Worm (Caenorhabditis elegans) whole organism, L2 larva: ENCODE results near the gene R13A1.1.

Source experiments
- C34F6.9 ChIP-seq: fragments of 150-350 bp; optimal IDR thresholded peaks from 2 replicates; lab custom pipeline; 2014; ENCODE audit warnings: missing biosample characterization, missing genetic modification characterization
- F13H6.1 ChIP-seq: sonication (generic microtip); optimal IDR thresholded peaks from 2 replicates; lab custom pipeline; 2016; ENCODE audit warnings: missing genetic modification characterization, missing compliant biosample characterization
- Y55F3AM.14 ChIP-seq: fragments of 200-800 bp; sonication (Bioruptor generic); optimal IDR thresholded peaks from 2 replicates; lab custom pipeline; 2018; ENCODE audit warnings: mild to moderate bottlenecking, missing genetic modification characterization, missing compliant biosample characterization
- ZK546.5 ChIP-seq: sonication (generic microtip); optimal IDR thresholded peaks from 2 replicates; lab custom pipeline; 2017; ENCODE audit warnings: missing biosample characterization, missing genetic modification characterization
- aly-2 ChIP-seq: fragments of 150-350 bp; optimal IDR thresholded peaks from 2 replicates; lab custom pipeline; 2014; ENCODE audit warnings: missing biosample characterization, missing genetic modification characterization
- ama-1 ChIP-seq: fragments of 150-350 bp; optimal IDR thresholded peaks from 2 replicates; lab custom pipeline; 2018; ENCODE audit warnings: inconsistent platforms
- blmp-1 ChIP-seq: sonication (generic microtip); optimal IDR thresholded peaks from 2 replicates; lab custom pipeline; 2017; ENCODE audit warnings: missing genetic modification characterization, mild to moderate bottlenecking, missing compliant biosample characterization, antibody characterized with exemption, moderate library complexity; ENCODE audit not compliant: insufficient read depth
- ceh-16 ChIP-seq: fragments of 150-350 bp; optimal IDR thresholded peaks from 2 replicates; lab custom pipeline; 2014; ENCODE audit warnings: missing biosample characterization, missing genetic modification characterization
- crh-2 ChIP-seq: sonication (generic microtip); optimal IDR thresholded peaks from 2 replicates; lab custom pipeline; 2017; ENCODE audit warnings: missing biosample characterization, missing genetic modification characterization
- dmd-4 ChIP-seq: sonication (generic microtip); optimal IDR thresholded peaks from 2 replicates; lab custom pipeline; 2017; ENCODE audit warnings: missing biosample characterization, missing genetic modification characterization
- elt-3 ChIP-seq: sonication (generic microtip); optimal IDR thresholded peaks from 2 replicates; lab custom pipeline; 2017; ENCODE audit warnings: missing biosample characterization, missing genetic modification characterization
- fos-1 ChIP-seq: fragments of 150-350 bp; optimal IDR thresholded peaks from 2 replicates; lab custom pipeline; 2014; ENCODE audit warnings: missing biosample characterization, missing genetic modification characterization
- lin-39 ChIP-seq: fragments of 150-350 bp; optimal IDR thresholded peaks from 2 replicates; lab custom pipeline; 2014; ENCODE audit warnings: missing biosample characterization, missing genetic modification reagents, missing genetic modification characterization
- lsy-2 ChIP-seq, 2 experiments: fragments of 150-350 bp in 1 of 2; sonication (generic microtip) in 1 of 2; optimal IDR thresholded peaks; 2 replicates each; lab custom pipeline; 2014 to 2017; ENCODE audit warnings: missing biosample characterization in 2 of 2, missing genetic modification characterization in 2 of 2
- nhr-12 ChIP-seq: fragments of 150-350 bp; optimal IDR thresholded peaks from 2 replicates; lab custom pipeline; 2014; ENCODE audit warnings: missing biosample characterization, missing genetic modification characterization
- nhr-129 ChIP-seq: fragments of 150-350 bp; optimal IDR thresholded peaks from 2 replicates; lab custom pipeline; 2014; ENCODE audit warnings: missing biosample characterization, missing genetic modification characterization
- nhr-21 ChIP-seq: fragments of 150-350 bp; optimal IDR thresholded peaks from 2 replicates; lab custom pipeline; 2014; ENCODE audit warnings: missing biosample characterization, missing genetic modification characterization
- nhr-25 ChIP-seq: fragments of 150-350 bp; sonication (generic microtip); optimal IDR thresholded peaks from 3 replicates; lab custom pipeline; 2014; ENCODE audit warnings: missing biosample characterization, missing genetic modification characterization
- nhr-6 ChIP-seq: fragments of 150-350 bp; optimal IDR thresholded peaks from 2 replicates; lab custom pipeline; 2014; ENCODE audit warnings: missing biosample characterization, missing genetic modification characterization
- peb-1 ChIP-seq: fragments of 150-350 bp; optimal IDR thresholded peaks from 2 replicates; lab custom pipeline; 2014; ENCODE audit warnings: missing biosample characterization, missing genetic modification characterization
- sem-4 ChIP-seq: fragments of 150-350 bp; optimal IDR thresholded peaks from 2 replicates; lab custom pipeline; 2014; ENCODE audit warnings: missing biosample characterization, missing genetic modification reagents, missing genetic modification characterization
- skn-1 ChIP-seq: sonication (generic microtip); optimal IDR thresholded peaks from 2 replicates; lab custom pipeline; 2017; ENCODE audit warnings: missing biosample characterization, missing genetic modification characterization
- sma-3 ChIP-seq: sonication (generic microtip); optimal IDR thresholded peaks from 2 replicates; lab custom pipeline; 2016; ENCODE audit warnings: missing genetic modification reagents, missing genetic modification characterization, missing compliant biosample characterization
- sma-9 ChIP-seq, 2 experiments: fragments of 150-350 bp in 1 of 2; sonication (generic microtip) in 1 of 2; optimal IDR thresholded peaks; 2 replicates each; lab custom pipeline; 2014 to 2016; ENCODE audit warnings: missing genetic modification characterization in 2 of 2, mild to moderate bottlenecking in 1 of 2, missing biosample characterization in 1 of 2, missing compliant biosample characterization in 1 of 2, missing genetic modification reagents in 1 of 2, moderate library complexity in 1 of 2
- snpc-4 ChIP-seq: fragments of 150-350 bp; optimal IDR thresholded peaks from 2 replicates; lab custom pipeline; 2014; ENCODE audit warnings: missing biosample characterization, missing genetic modification characterization
- unc-39 ChIP-seq: fragments of 150-350 bp; optimal IDR thresholded peaks from 2 replicates; lab custom pipeline; 2014; ENCODE audit warnings: missing biosample characterization, missing genetic modification characterization
- unc-62 ChIP-seq: fragments of 150-350 bp; optimal IDR thresholded peaks from 2 replicates; lab custom pipeline; 2014; ENCODE audit warnings: missing biosample characterization, missing genetic modification reagents, missing genetic modification characterization
- zag-1 ChIP-seq: fragments of 150-350 bp; optimal IDR thresholded peaks from 2 replicates; lab custom pipeline; 2014; ENCODE audit warnings: missing biosample characterization, missing genetic modification characterization
- ztf-11 ChIP-seq: sonication (generic microtip); optimal IDR thresholded peaks from 2 replicates; lab custom pipeline; 2017; ENCODE audit warnings: missing biosample characterization, missing genetic modification characterization

The R13A1.1 gene

ce11 chrIV:7235382-7235917 is 15.6 kb downstream of the R13A1.1 start (continued):
- TF ChIP-seq nhr-12 (tag; lab: Kevin White, UChicago), result no peak
- peak; percentile 62 for TF ChIP-seq sem-4 (tag; lab: Kevin White, UChicago)
- no peak for TF ChIP-seq elt-3 (tag; lab: Kevin White, UChicago)
- no peak for TF ChIP-seq ztf-11
- TF ChIP-seq fos-1 (tag; lab: Kevin White, UChicago), result peak; percentile 97
- TF ChIP-seq ceh-16 (tag; lab: Kevin White, UChicago), result peak; percentile 12
- TF ChIP-seq nhr-25, result no peak
- no peak for TF ChIP-seq nhr-6 (tag; lab: Kevin White, UChicago)

- TF ChIP-seq elt-3 (tag; lab: Kevin White, UChicago) (no peak), lsy-2 (tag; optimal IDR thresholded peaks at IDR 0.05; lab: Kevin White, UChicago) (peak in 1 of 2 experiments; percentile 15), nhr-21 (peak; percentile 47)
Observed at ce11 chrIV:7236248-7236772, 16.5 kb downstream of the R13A1.1 start.

- TF ChIP-seq unc-39 (tag; lab: Kevin White, UChicago) (no peak), skn-1 (no peak), crh-2 (tag; lab: Kevin White, UChicago) (no peak), dmd-4 (tag; lab: Kevin White, UChicago) (no peak), ztf-11 (no peak), ama-1 (lab: Kevin White, UChicago) (no peak), Y55F3AM.14 (GFP tag; lab: Kevin White, UChicago) (no peak), fos-1 (tag; lab: Kevin White, UChicago) (peak; percentile 61)
- TF ChIP-seq, all 48 proteins: peak for 1
Observed at ce11 chrIV:7237668-7238214, 17.9 kb downstream of the R13A1.1 start, which contains the start of gene elo-3. Gene elo-3, plus strand, starts transcription at chrIV:7237718.

- TF ChIP-seq lin-39 (tag; lab: Kevin White, UChicago), result no peak
- TF ChIP-seq nhr-25, result peak; percentile 25
Observed at ce11 chrIV:7240564-7240963, 20.7 kb downstream of the R13A1.1 start.

- TF ChIP-seq lsy-2 (tag; optimal IDR thresholded peaks at IDR 0.05; lab: Kevin White, UChicago) (peak in 1 of 2 experiments; percentile 9), Y55F3AM.14 (GFP tag; lab: Kevin White, UChicago) (no peak), sma-9 (GFP tag; optimal IDR thresholded peaks at IDR 0.05; lab: Kevin White, UChicago) (peak; percentile 62), sma-9 (tag; optimal IDR thresholded peaks at IDR 0.05; lab: Kevin White, UChicago) (no peak), peb-1 (tag; lab: Kevin White, UChicago) (no peak), sem-4 (tag; lab: Kevin White, UChicago) (no peak), unc-62 (GFP tag; lab: Kevin White, UChicago) (no peak), C34F6.9 (peak; percentile 42), aly-2 (tag; lab: Kevin White, UChicago) (no peak), skn-1 (no peak), elt-3 (tag; lab: Kevin White, UChicago) (no peak), lin-39 (tag; lab: Kevin White, UChicago) (no peak), nhr-129 (tag; lab: Kevin White, UChicago) (peak; percentile 57), sma-3 (GFP tag; lab: Kevin White, UChicago) (no peak), ZK546.5 (tag; lab: Kevin White, UChicago) (no peak), snpc-4 (tag; lab: Kevin White, UChicago) (no peak), zag-1 (tag; lab: Kevin White, UChicago) (no peak), unc-39 (tag; lab: Kevin White, UChicago) (no peak), blmp-1 (tag; lab: Kevin White, UChicago) (no peak), F13H6.1 (tag; lab: Kevin White, UChicago) (peak; percentile 65)
Observed at ce11 chrIV:7242220-7242789, 22.5 kb downstream of the R13A1.1 start, which contains the start of gene gstk-2. Gene gstk-2, minus strand, starts transcription at chrIV:7242270.

- TF ChIP-seq snpc-4 (tag; lab: Kevin White, UChicago), result no peak
- no peak for TF ChIP-seq skn-1
- no peak for TF ChIP-seq unc-62 (GFP tag; lab: Kevin White, UChicago)
Observed at ce11 chrIV:7243913-7244312, 24.1 kb downstream of the R13A1.1 start, which contains the start of gene afmd-1. Gene afmd-1, plus strand, starts transcription at chrIV:7244228.
